Fruit fly (Drosophila melanogaster): ENCODE results near the gene CG3355.
A peak's percentile ranks its signal among the peaks of the same experiment; 100 is the strongest.

Gene CG3355

dm6 chr2L:4632997-4633396 is 18.2 kb upstream of the CG3355 start:
- TF ChIP-seq CG14655 (GFP tag; optimal IDR thresholded peaks at IDR 0.05), result peak; percentile 75
- TF ChIP-seq Snoo (tag; optimal IDR thresholded peaks at IDR 0.05), result no peak
- no peak for TF ChIP-seq CG12605 (GFP tag; IDR thresholded peaks at IDR 0.05)
- TF ChIP-seq CG15710 (tag; optimal IDR thresholded peaks at IDR 0.05), result no peak
- TF ChIP-seq CG17806 (tag; optimal IDR thresholded peaks at IDR 0.05), result no peak
- TF ChIP-seq CG8159 (tag; optimal IDR thresholded peaks at IDR 0.05), result no peak
- TF ChIP-seq gl (tag; optimal IDR thresholded peaks at IDR 0.05), result no peak
- TF ChIP-seq Ets98B (GFP tag; IDR thresholded peaks at IDR 0.05), result 0 out of 2 replicates have a peak, but pooled peaks have one; percentile 13
- TF ChIP-seq fd96Ca (GFP tag; IDR thresholded peaks at IDR 0.05), result no peak
- no peak for TF ChIP-seq rn (GFP tag; IDR thresholded peaks at IDR 0.05)
- no peak for TF ChIP-seq CG9948 (tag; optimal IDR thresholded peaks at IDR 0.05)
- TF ChIP-seq Pif1A (GFP tag; optimal IDR thresholded peaks at IDR 0.05), result peak; percentile 47
- TF ChIP-seq CG8301 (tag; optimal IDR thresholded peaks at IDR 0.05), result peak; percentile 61
- TF ChIP-seq Pif1B (GFP tag; optimal IDR thresholded peaks at IDR 0.05), result no peak

dm6 chr2L:4635376-4635775 is 15.8 kb upstream of the CG3355 start:
- TF ChIP-seq fd96Ca (GFP tag; IDR thresholded peaks at IDR 0.05), result no peak
- peak; percentile 74 for TF ChIP-seq CG14655 (GFP tag; optimal IDR thresholded peaks at IDR 0.05)
- TF ChIP-seq CG32121 (GFP tag; IDR thresholded peaks at IDR 0.05), result no peak
- TF ChIP-seq CG4496 (GFP tag; IDR thresholded peaks at IDR 0.05), result 0 out of 3 replicates have a peak, but pooled peaks have one; percentile 41
- no peak for TF ChIP-seq Pif1B (GFP tag; optimal IDR thresholded peaks at IDR 0.05)
- TF ChIP-seq Pif1A (GFP tag; optimal IDR thresholded peaks at IDR 0.05), result peak; percentile 37
- peak; percentile 64 for TF ChIP-seq CG8301 (tag; optimal IDR thresholded peaks at IDR 0.05)
- TF ChIP-seq CG15710 (tag; optimal IDR thresholded peaks at IDR 0.05), result no peak
- no peak for TF ChIP-seq CG17806 (tag; optimal IDR thresholded peaks at IDR 0.05)
- no peak for TF ChIP-seq CG8159 (tag; optimal IDR thresholded peaks at IDR 0.05)
- no peak for TF ChIP-seq CG9948 (tag; optimal IDR thresholded peaks at IDR 0.05)
- no peak for TF ChIP-seq rn (GFP tag; IDR thresholded peaks at IDR 0.05)
- no peak for TF ChIP-seq CG34367 (tag; optimal IDR thresholded peaks at IDR 0.05)
- TF ChIP-seq D1 (tag; optimal IDR thresholded peaks at IDR 0.05), result no peak
- no peak for TF ChIP-seq Snoo (tag; optimal IDR thresholded peaks at IDR 0.05)
- TF ChIP-seq CG12605 (GFP tag; IDR thresholded peaks at IDR 0.05), result peak; percentile 55
- TF ChIP-seq Ets98B (GFP tag; IDR thresholded peaks at IDR 0.05), result 0 out of 2 replicates have a peak, but pooled peaks have one; percentile 13
- TF ChIP-seq EcR (GFP tag; optimal IDR thresholded peaks at IDR 0.05), result no peak
- no peak for TF ChIP-seq CG13204 (GFP tag; optimal IDR thresholded peaks at IDR 0.05)
- no peak for TF ChIP-seq gl (tag; optimal IDR thresholded peaks at IDR 0.05)
- no peak for TF ChIP-seq CG10348 (GFP tag; IDR thresholded peaks at IDR 0.05)

- TF ChIP-seq Snoo (tag; optimal IDR thresholded peaks at IDR 0.05) (no peak), CG9948 (tag; optimal IDR thresholded peaks at IDR 0.05) (no peak), Pif1A (GFP tag; optimal IDR thresholded peaks at IDR 0.05) (no peak), CG12605 (GFP tag; IDR thresholded peaks at IDR 0.05) (no peak)
Measured at dm6 chr2L:4640996-4641395, 10.2 kb upstream of the CG3355 start, which contains the start of gene BG642163. TSS of gene BG642163 (plus strand) at chr2L:4641296.

- TF ChIP-seq CG10348 (GFP tag; IDR thresholded peaks at IDR 0.05) (no peak), CG17806 (tag; optimal IDR thresholded peaks at IDR 0.05) (no peak), Pif1B (GFP tag; optimal IDR thresholded peaks at IDR 0.05) (no peak), CG32121 (GFP tag; IDR thresholded peaks at IDR 0.05) (no peak), CG15710 (tag; optimal IDR thresholded peaks at IDR 0.05) (no peak), CG4496 (GFP tag; IDR thresholded peaks at IDR 0.05) (no peak)
Measured at dm6 chr2L:4642672-4643071, 8.5 kb upstream of the CG3355 start, which contains the start of gene CG15635. TSS of gene CG15635 (plus strand) at chr2L:4642972.

dm6 chr2L:4646751-4647150 is 4.5 kb upstream of the CG3355 start, which contains the start of gene CG43798:
TSS of gene CG43798 (plus strand) at chr2L:4647051.
- TF ChIP-seq CG9948 (tag; optimal IDR thresholded peaks at IDR 0.05) (no peak), D1 (tag; optimal IDR thresholded peaks at IDR 0.05) (no peak)

- TF ChIP-seq Snoo (tag; optimal IDR thresholded peaks at IDR 0.05) (no peak), D1 (tag; optimal IDR thresholded peaks at IDR 0.05) (no peak), CG8301 (tag; optimal IDR thresholded peaks at IDR 0.05) (peak; percentile 87), CG14655 (GFP tag; optimal IDR thresholded peaks at IDR 0.05) (peak; percentile 90), rn (GFP tag; IDR thresholded peaks at IDR 0.05) (no peak), CG4496 (GFP tag; IDR thresholded peaks at IDR 0.05) (peak; percentile 84), gl (tag; optimal IDR thresholded peaks at IDR 0.05) (no peak), Ets98B (GFP tag; IDR thresholded peaks at IDR 0.05) (peak; percentile 58), CG8159 (tag; optimal IDR thresholded peaks at IDR 0.05) (no peak), Pif1A (GFP tag; optimal IDR thresholded peaks at IDR 0.05) (peak; percentile 50), fd96Ca (GFP tag; IDR thresholded peaks at IDR 0.05) (peak; percentile 67; the same call in 1 of the 3 replicates), CG9948 (tag; optimal IDR thresholded peaks at IDR 0.05) (peak; percentile 34), CG32121 (GFP tag; IDR thresholded peaks at IDR 0.05) (no peak), CG10348 (GFP tag; IDR thresholded peaks at IDR 0.05) (no peak), CG15710 (tag; optimal IDR thresholded peaks at IDR 0.05) (no peak), Pif1B (GFP tag; optimal IDR thresholded peaks at IDR 0.05) (peak; percentile 24), CG12605 (GFP tag; IDR thresholded peaks at IDR 0.05) (peak; percentile 49; the same call in 1 of the 2 replicates), EcR (GFP tag; optimal IDR thresholded peaks at IDR 0.05) (no peak), CG13204 (GFP tag; optimal IDR thresholded peaks at IDR 0.05) (no peak), CG17806 (tag; optimal IDR thresholded peaks at IDR 0.05) (peak; percentile 24), CG34367 (tag; optimal IDR thresholded peaks at IDR 0.05) (no peak)
Measured at dm6 chr2L:4648804-4649203, 2.4 kb upstream of the CG3355 start.
